Worm (Caenorhabditis elegans): ENCODE data around the gene ZK418.10.

Gene ZK418.10

DNA sequence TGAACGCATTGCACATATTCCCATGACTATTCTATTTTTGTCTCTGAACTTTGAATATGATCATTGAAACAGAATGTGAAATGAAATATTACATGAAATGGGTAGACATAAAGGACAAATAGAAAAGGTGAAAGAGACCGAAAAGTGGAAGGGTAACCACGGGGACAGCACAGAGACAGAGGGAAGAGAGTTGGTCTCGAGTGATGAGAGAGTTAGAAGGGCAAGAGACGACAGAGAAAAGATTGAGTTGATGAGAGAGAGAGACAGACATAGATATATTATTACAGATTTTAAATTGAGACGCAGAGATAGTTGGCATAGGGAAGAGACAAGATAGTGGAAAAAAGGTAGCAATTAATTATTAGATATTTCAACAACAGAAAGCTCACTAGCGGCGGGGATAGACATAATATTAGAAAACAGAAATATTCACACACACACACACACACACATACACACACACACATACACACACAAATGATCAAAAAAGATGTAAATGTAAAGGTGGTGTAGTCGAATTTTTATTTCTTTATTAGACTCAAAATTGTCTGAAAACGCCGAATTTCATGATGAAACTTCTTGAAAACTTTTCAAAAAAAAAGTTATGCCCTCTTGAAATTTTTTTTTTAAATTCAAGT is 26.2 kb upstream of the ZK418.10 start:
- TF ChIP-seq lag-1 (GFP tag; IDR thresholded peaks at IDR 0.05) (no peak), hrde-1 (tag; optimal IDR thresholded peaks at IDR 0.05; ENCODE audit: borderline replicate concordance) (no peak), Y53G8AR.9 (GFP tag; conservative IDR thresholded peaks at IDR 0.05) (no peak), egrh-3 (GFP tag; IDR thresholded peaks at IDR 0.05) (no peak), mcd-1 (GFP tag; IDR thresholded peaks at IDR 0.05) (peak; percentile 33; the same call in 1 of the 2 replicates), ztf-22 (GFP tag; optimal IDR thresholded peaks at IDR 0.05) (no peak), mel-28 (tag; optimal IDR thresholded peaks at IDR 0.05; ENCODE audit: borderline replicate concordance) (no peak), lin-40 (tag; optimal IDR thresholded peaks at IDR 0.05) (peak; percentile 46), somi-1 (GFP tag; optimal IDR thresholded peaks at IDR 0.05) (no peak), T07F8.4 (tag; optimal IDR thresholded peaks at IDR 0.05) (no peak), ztf-6 (GFP tag; IDR thresholded peaks at IDR 0.05) (no peak), athp-1 (tag; optimal IDR thresholded peaks at IDR 0.05) (no peak), F55B11.4 (tag; optimal IDR thresholded peaks at IDR 0.05; ENCODE audit: borderline replicate concordance, insufficient read depth) (no peak), F10E7.11 (tag; optimal IDR thresholded peaks at IDR 0.05) (no peak), hlh-12 (tag; optimal IDR thresholded peaks at IDR 0.05) (no peak), snpc-1.1 (tag; optimal IDR thresholded peaks at IDR 0.05; ENCODE audit: insufficient read depth) (no peak), C06A6.2 (GFP tag; conservative IDR thresholded peaks at IDR 0.05) (no peak), dpl-1 (GFP tag; optimal IDR thresholded peaks at IDR 0.05) (no peak), snpc-1.3 (tag; optimal IDR thresholded peaks at IDR 0.05; ENCODE audit: insufficient read depth) (no peak), pha-4 (tag; optimal IDR thresholded peaks at IDR 0.05) (no peak), attf-5 (GFP tag; optimal IDR thresholded peaks at IDR 0.05) (peak; percentile 71), egl-44 (GFP tag; IDR thresholded peaks at IDR 0.05) (no peak), cebp-2 (GFP tag; IDR thresholded peaks at IDR 0.05) (no peak), fkh-3 (tag; optimal IDR thresholded peaks at IDR 0.05) (no peak), B0261.1 (tag; optimal IDR thresholded peaks at IDR 0.05) (no peak), lsl-1 (GFP tag; optimal IDR thresholded peaks at IDR 0.05) (no peak), attf-6 (GFP tag; IDR thresholded peaks at IDR 0.05) (no peak), lin-54 (GFP tag; optimal IDR thresholded peaks at IDR 0.05) (peak; percentile 35), ceh-91 (GFP tag; IDR thresholded peaks at IDR 0.05) (no peak), C17E4.6 (GFP tag; IDR thresholded peaks at IDR 0.05) (no peak), hmg-1.2 (GFP tag; IDR thresholded peaks at IDR 0.05) (peak; percentile 79), cebp-1 (GFP tag; IDR thresholded peaks at IDR 0.05) (no peak), cebp-1 (tag; optimal IDR thresholded peaks at IDR 0.05) (peak; percentile 72), F33H1.4 (GFP tag; IDR thresholded peaks at IDR 0.05) (no peak), ama-1 (optimal IDR thresholded peaks at IDR 0.05) (no peak), ama-1 (GFP tag; optimal IDR thresholded peaks at IDR 0.05) (no peak), F39B2.1 (GFP tag; IDR thresholded peaks at IDR 0.05) (no peak), hlh-26 (GFP tag; conservative IDR thresholded peaks at IDR 0.05) (no peak), ztf-26 (tag; optimal IDR thresholded peaks at IDR 0.05) (no peak), tbp1 (GFP tag; optimal IDR thresholded peaks at IDR 0.05) (peak; percentile 21), zfh-2 (GFP tag; conservative IDR thresholded peaks at IDR 0.05) (no peak), die-1 (tag; optimal IDR thresholded peaks at IDR 0.05) (no peak), aptf-2 (GFP tag; conservative IDR thresholded peaks at IDR 0.05) (no peak), him-1 (tag; optimal IDR thresholded peaks at IDR 0.05) (no peak), rec-8 (tag; optimal IDR thresholded peaks at IDR 0.05) (no peak), ztf-28 (GFP tag; IDR thresholded peaks at IDR 0.05) (no peak), ccch-3 (GFP tag; optimal IDR thresholded peaks at IDR 0.05) (no peak), ceh-27 (GFP tag; optimal IDR thresholded peaks at IDR 0.05) (no peak)
